Worm (Caenorhabditis elegans): ENCODE measurements around the gene sru-25.

- no peak for TF ChIP-seq lsy-2 (tag; optimal IDR thresholded peaks at IDR 0.05)
- TF ChIP-seq nhr-28 (tag; optimal IDR thresholded peaks at IDR 0.05): no peak
- no peak for TF ChIP-seq unc-62 (GFP tag; optimal IDR thresholded peaks at IDR 0.05)
- TF ChIP-seq unc-39 (tag; optimal IDR thresholded peaks at IDR 0.05): no peak
- TF ChIP-seq lin-13 (tag; optimal IDR thresholded peaks at IDR 0.05): no peak
- no peak for TF ChIP-seq snpc-4 (tag; optimal IDR thresholded peaks at IDR 0.05)
- no peak for TF ChIP-seq blmp-1 (tag; optimal IDR thresholded peaks at IDR 0.05)
- no peak for TF ChIP-seq mep-1 (tag; optimal IDR thresholded peaks at IDR 0.05)
- no peak for TF ChIP-seq pha-4 (tag; optimal IDR thresholded peaks at IDR 0.05)
Measured at ce11 chrV:624922-625321, 49.2 kb downstream of the sru-25 start, which contains the start of gene srt-17.

All from whole organism, mixed stage, embryonic.